Fruit fly (Drosophila melanogaster) whole organism, embryonic: ENCODE results near the gene CG7071.
A peak's percentile ranks its signal among the peaks of the same experiment; 100 is the strongest.

Experiments
- Atf6 ChIP-seq: fragments of 200-800 bp; sonication (Bioruptor generic); IDR thresholded peaks from 2 replicates; pipeline ENCODE4 v1.3.6; 2022; ENCODE audit warnings: missing biosample characterization, missing genetic modification characterization
- Awh ChIP-seq: fragments of 200-800 bp; sonication (Bioruptor generic); IDR thresholded peaks from 2 replicates; pipeline ENCODE4, ENCODE4 v1.3.6; 2022; ENCODE audit warnings: missing biosample characterization, missing genetic modification characterization
- Bdp1 ChIP-seq: fragments of 200-800 bp; sonication (Bioruptor generic); optimal IDR thresholded peaks from 3 replicates; lab custom pipeline; 2016; ENCODE audit warnings: missing biosample characterization, missing genetic modification characterization
- CG10979 ChIP-seq: fragments of 200-800 bp; sonication (Bioruptor generic); optimal IDR thresholded peaks from 2 replicates; lab custom pipeline; 2018; ENCODE audit warnings: missing biosample characterization, mild to moderate bottlenecking, missing genetic modification characterization, moderate library complexity
- CG11398 ChIP-seq: fragments of 200-800 bp; sonication (Bioruptor generic); optimal IDR thresholded peaks from 2 replicates; lab custom pipeline; 2016; ENCODE audit warnings: missing biosample characterization, missing genetic modification characterization
- CG11504 ChIP-seq: fragments of 200-800 bp; sonication (Bioruptor generic); optimal IDR thresholded peaks from 3 replicates; lab custom pipeline; 2019; ENCODE audit warnings: missing biosample characterization, mild to moderate bottlenecking, missing genetic modification characterization, moderate library complexity
- CG12942 ChIP-seq: fragments of 200-800 bp; sonication (Bioruptor generic); optimal IDR thresholded peaks from 3 replicates; lab custom pipeline; 2016; ENCODE audit warnings: missing biosample characterization, missing genetic modification characterization
- CG14014 ChIP-seq: fragments of 200-800 bp; sonication (Bioruptor generic); IDR thresholded peaks from 2 replicates; pipeline ENCODE4 v1.3.6; 2022; ENCODE audit warnings: missing biosample characterization, missing genetic modification characterization
- CG15514 ChIP-seq: fragments of 200-800 bp; sonication (Bioruptor generic); optimal IDR thresholded peaks from 3 replicates; lab custom pipeline; 2017; ENCODE audit warnings: missing biosample characterization, missing genetic modification characterization, mild to moderate bottlenecking, moderate library complexity, missing genetic modification reagents
- CG18262 ChIP-seq: fragments of 200-800 bp; optimal IDR thresholded peaks from 3 replicates; lab custom pipeline; 2019; ENCODE audit warnings: missing biosample characterization, mild to moderate bottlenecking, missing genetic modification characterization, moderate library complexity
- CG2116 ChIP-seq: fragments of 200-800 bp; sonication (Bioruptor generic); optimal IDR thresholded peaks from 3 replicates; lab custom pipeline; 2018; ENCODE audit warnings: missing biosample characterization, mild to moderate bottlenecking, missing genetic modification characterization
- CG4282 ChIP-seq: fragments of 200-800 bp; sonication (Bioruptor generic); optimal IDR thresholded peaks from 2 replicates; lab custom pipeline; 2016; ENCODE audit warnings: missing biosample characterization, missing genetic modification characterization
- CG4328 ChIP-seq: fragments of 200-800 bp; sonication (Bioruptor generic); optimal IDR thresholded peaks from 3 replicates; lab custom pipeline; 2017; ENCODE audit warnings: missing biosample characterization, missing genetic modification reagents, missing genetic modification characterization
- CG4360 ChIP-seq: fragments of 200-800 bp; sonication (Bioruptor generic); IDR thresholded peaks from 2 replicates; pipeline ENCODE4 v1.3.6; 2022; ENCODE audit warnings: missing biosample characterization, missing genetic modification characterization
- CG4424 ChIP-seq: fragments of 200-800 bp; sonication (Bioruptor generic); optimal IDR thresholded peaks from 3 replicates; lab custom pipeline; 2016; ENCODE audit warnings: missing biosample characterization, missing genetic modification characterization
- CG4854 ChIP-seq: fragments of 200-800 bp; sonication (Bioruptor generic); optimal IDR thresholded peaks from 2 replicates; lab custom pipeline; 2016; ENCODE audit warnings: missing biosample characterization, missing genetic modification characterization, inconsistent platforms
- CG6272 ChIP-seq: fragments of 200-800 bp; sonication (Bioruptor generic); IDR thresholded peaks from 2 replicates; pipeline ENCODE4 v1.3.6; 2022; ENCODE audit warnings: missing biosample characterization, missing genetic modification characterization
- CG6654 ChIP-seq: fragments of 200-800 bp; sonication (Bioruptor generic); optimal IDR thresholded peaks from 2 replicates; lab custom pipeline; 2017; ENCODE audit warnings: missing biosample characterization, mild to moderate bottlenecking, missing genetic modification characterization
- CG8290 ChIP-seq, 3 experiments: fragments of 200-800 bp; sonication (Bioruptor generic); optimal IDR thresholded peaks; 2 replicates each; lab custom pipeline; 2016 to 2019; ENCODE audit warnings: missing biosample characterization in 3 of 3, missing genetic modification characterization in 3 of 3, mild to moderate bottlenecking in 2 of 3, moderate library complexity in 1 of 3
- CG8765 ChIP-seq: fragments of 200-800 bp; sonication (Bioruptor generic); IDR thresholded peaks from 2 replicates; pipeline ENCODE4 v1.3.6; 2022; ENCODE audit warnings: missing biosample characterization, missing genetic modification characterization
- CG9215 ChIP-seq: fragments of 200-800 bp; sonication (Bioruptor generic); IDR thresholded peaks from 2 replicates; pipeline ENCODE4 v1.3.6; 2022; ENCODE audit warnings: missing biosample characterization, missing genetic modification characterization
- CTCF ChIP-seq: fragments of 200-800 bp; sonication (Bioruptor generic); optimal IDR thresholded peaks from 2 replicates; lab custom pipeline; 2017; ENCODE audit warnings: missing biosample characterization, mild to moderate bottlenecking, missing genetic modification characterization, moderate library complexity
- Dad ChIP-seq: fragments of 200-800 bp; sonication (Bioruptor generic); optimal IDR thresholded peaks from 3 replicates; lab custom pipeline; 2016; ENCODE audit warnings: missing biosample characterization, missing genetic modification characterization
- Dip3 ChIP-seq: fragments of 200-800 bp; sonication (Bioruptor generic); optimal IDR thresholded peaks from 3 replicates; lab custom pipeline; 2016; ENCODE audit warnings: missing biosample characterization, missing genetic modification characterization
- Dll ChIP-seq: fragments of 200-800 bp; sonication (Bioruptor generic); IDR thresholded peaks from 4 replicates; pipeline ENCODE4 v1.3.6; 2022; ENCODE audit warnings: missing biosample characterization, missing genetic modification characterization; ENCODE audit not compliant: partially characterized antibody
- Doc2 ChIP-seq: fragments of 200-800 bp; sonication (Bioruptor generic); IDR thresholded peaks from 2 replicates; pipeline ENCODE4 v1.3.6; 2022; ENCODE audit warnings: missing biosample characterization, missing genetic modification characterization
- MESR4 ChIP-seq: fragments of 200-800 bp; sonication (Bioruptor generic); optimal IDR thresholded peaks from 2 replicates; lab custom pipeline; 2018; ENCODE audit warnings: missing biosample characterization, mild to moderate bottlenecking, missing genetic modification characterization, moderate library complexity
- Mes4 ChIP-seq: fragments of 200-800 bp; sonication (Bioruptor generic); optimal IDR thresholded peaks from 2 replicates; lab custom pipeline; 2016; ENCODE audit warnings: missing biosample characterization, missing genetic modification characterization
- NK7.1 ChIP-seq: fragments of 200-800 bp; sonication (Bioruptor generic); optimal IDR thresholded peaks from 3 replicates; lab custom pipeline; 2016; ENCODE audit warnings: missing biosample characterization, missing genetic modification characterization
- Oli ChIP-seq: fragments of 200-800 bp; sonication (Bioruptor generic); optimal IDR thresholded peaks from 2 replicates; lab custom pipeline; 2018; ENCODE audit warnings: missing biosample characterization, mild to moderate bottlenecking, missing genetic modification characterization, moderate library complexity
- Spps ChIP-seq: fragments of 200-800 bp; sonication (Bioruptor generic); optimal IDR thresholded peaks from 2 replicates; lab custom pipeline; 2018; ENCODE audit warnings: missing biosample characterization, mild to moderate bottlenecking, missing genetic modification characterization
- Vsx1 ChIP-seq: fragments of 200-800 bp; sonication (Bioruptor generic); optimal IDR thresholded peaks from 2 replicates; lab custom pipeline; 2017; ENCODE audit warnings: missing biosample characterization, mild to moderate bottlenecking, missing genetic modification characterization, missing genetic modification reagents
- cato ChIP-seq: fragments of 200-800 bp; sonication (Bioruptor generic); optimal IDR thresholded peaks from 2 replicates; lab custom pipeline; 2016; ENCODE audit warnings: missing biosample characterization, missing genetic modification characterization, borderline replicate concordance
- chm ChIP-seq: fragments of 200-800 bp; sonication (Bioruptor generic); IDR thresholded peaks from 2 replicates; pipeline ENCODE4 v1.3.6; 2022; ENCODE audit warnings: missing biosample characterization, missing genetic modification characterization
- dpn ChIP-seq, 2 experiments: fragments of 200-800 bp; sonication (Bioruptor generic); optimal IDR thresholded peaks; 3 replicates each; lab custom pipeline; 2016; ENCODE audit warnings: missing biosample characterization in 2 of 2, missing genetic modification characterization in 2 of 2
- gcm ChIP-seq: fragments of 200-800 bp; sonication (Bioruptor generic); optimal IDR thresholded peaks from 2 replicates; lab custom pipeline; 2019; ENCODE audit warnings: missing biosample characterization, mild to moderate bottlenecking, missing genetic modification characterization, moderate library complexity
- gsb-n ChIP-seq: fragments of 200-800 bp; sonication (Bioruptor generic); optimal IDR thresholded peaks from 3 replicates; lab custom pipeline; 2018; ENCODE audit warnings: missing biosample characterization, mild to moderate bottlenecking, missing genetic modification characterization
- hb ChIP-seq: fragments of 200-800 bp; sonication (Bioruptor generic); IDR thresholded peaks from 3 replicates; pipeline ENCODE4 v1.3.6; 2022; ENCODE audit warnings: missing biosample characterization, missing genetic modification characterization; ENCODE audit not compliant: partially characterized antibody
- hkb ChIP-seq, 2 experiments: fragments of 200-800 bp in 1 of 2; fragments of >200 bp in 1 of 2; sonication (Bioruptor generic) in 1 of 2; IDR thresholded peaks in 1 of 2; optimal IDR thresholded peaks in 1 of 2; 2 replicates each; pipeline versions ENCODE4 v1.3.6 to Lab custom; 2017 to 2022; ENCODE audit warnings: missing biosample characterization in 1 of 2, missing genetic modification characterization in 1 of 2
- jigr1 ChIP-seq: fragments of 200-800 bp; sonication (Bioruptor generic); IDR thresholded peaks from 3 replicates; pipeline ENCODE4 v1.3.6; 2022; ENCODE audit warnings: missing biosample characterization, missing genetic modification characterization
- kay ChIP-seq: fragments of 200-800 bp; sonication (Bioruptor generic); optimal IDR thresholded peaks from 2 replicates; lab custom pipeline; 2016; ENCODE audit warnings: missing biosample characterization, missing genetic modification characterization
- peb ChIP-seq: fragments of 200-800 bp; sonication (Bioruptor generic); IDR thresholded peaks from 2 replicates; pipeline ENCODE4 v1.3.6; 2022; ENCODE audit warnings: missing biosample characterization, missing genetic modification characterization
- pnt ChIP-seq: fragments of 200-800 bp; sonication (Bioruptor generic); optimal IDR thresholded peaks from 3 replicates; lab custom pipeline; 2016; ENCODE audit warnings: missing biosample characterization, missing genetic modification characterization
- sisA ChIP-seq: fragments of 200-800 bp; sonication (Bioruptor generic); IDR thresholded peaks from 2 replicates; pipeline ENCODE4 v1.3.6; 2022; ENCODE audit warnings: missing biosample characterization, missing genetic modification characterization
- slp2 ChIP-seq: fragments of 200-800 bp; sonication (Bioruptor generic); optimal IDR thresholded peaks from 2 replicates; lab custom pipeline; 2016; ENCODE audit warnings: missing biosample characterization, missing genetic modification characterization
- so ChIP-seq: fragments of 200-800 bp; sonication (Bioruptor generic); IDR thresholded peaks from 3 replicates; pipeline ENCODE4 v1.3.6; 2022; ENCODE audit warnings: missing biosample characterization, missing genetic modification characterization
- tup ChIP-seq: fragments of 200-800 bp; sonication (Bioruptor generic); optimal IDR thresholded peaks from 2 replicates; lab custom pipeline; 2016; ENCODE audit warnings: missing biosample characterization, mild to moderate bottlenecking, missing genetic modification characterization, moderate library complexity
- zen ChIP-seq: fragments of 200-800 bp; sonication (Bioruptor generic); optimal IDR thresholded peaks from 3 replicates; lab custom pipeline; 2018; ENCODE audit warnings: missing biosample characterization, mild to moderate bottlenecking, missing genetic modification characterization, moderate library complexity
- zfh1 ChIP-seq: fragments of 200-800 bp; sonication (Bioruptor generic); IDR thresholded peaks from 3 replicates; pipeline ENCODE4 v1.3.6; 2022; ENCODE audit warnings: missing biosample characterization, missing genetic modification characterization

CG7071 gene

DNA sequence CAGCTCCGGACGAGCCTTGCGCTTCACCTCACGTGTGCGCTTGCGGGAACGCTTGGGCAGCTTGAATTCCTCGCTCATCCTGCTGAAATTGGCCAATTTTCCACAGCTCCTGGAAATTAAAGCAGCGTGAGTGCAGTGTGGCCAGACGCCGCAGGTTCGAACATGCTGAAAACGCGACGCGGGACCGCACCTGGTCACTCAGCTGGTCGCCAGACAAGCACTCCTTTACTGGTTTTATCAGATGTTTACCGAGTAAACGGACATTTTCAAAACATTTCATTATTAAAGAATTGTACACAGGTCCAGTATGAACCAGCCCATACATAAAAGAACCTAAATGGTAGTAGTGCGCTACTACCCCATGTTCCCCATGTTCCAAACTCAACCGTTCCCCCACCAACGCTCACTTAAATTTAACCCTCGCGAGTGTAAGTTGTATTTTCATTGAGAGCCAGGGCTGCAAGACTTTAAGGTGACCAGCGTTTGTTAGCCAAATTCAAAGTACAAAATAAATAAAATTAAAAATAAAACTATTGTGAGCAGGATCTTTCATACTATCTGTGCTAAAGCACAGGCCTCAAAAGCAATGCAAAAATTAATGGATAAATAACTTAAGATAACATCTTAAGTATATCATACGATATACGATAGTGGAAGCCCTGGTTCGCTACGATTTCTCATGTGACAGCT, at the start of gene CG7071, which contains the start of the genes JMJD6 and Muted (continued):
- peak; percentile 55; the same call in 1 of the 2 replicates for TF ChIP-seq CG4360 (GFP tag; lab: Robert Waterston, UW)
- TF ChIP-seq slp2 (GFP tag; lab: Kevin White, UChicago) = peak; percentile 82
- peak; percentile 92 for TF ChIP-seq CG9215 (GFP tag; lab: Robert Waterston, UW)
- peak; percentile 89 for TF ChIP-seq CG6272
- peak; percentile 94 for TF ChIP-seq CG4424
- peak; percentile 74; the same call in 2 of the 3 replicates for TF ChIP-seq hb (GFP tag; lab: Robert Waterston, UW)
- TF ChIP-seq Doc2 = peak; percentile 18; the same call in 1 of the 2 replicates
- peak; percentile 92 for TF ChIP-seq CG4854
- TF ChIP-seq CG11398 (GFP tag; lab: Kevin White, UChicago) = peak; percentile 78
- TF ChIP-seq sisA (GFP tag; lab: Robert Waterston, UW) = peak; percentile 93
- peak; percentile 76 for TF ChIP-seq CG18262 (tag; lab: Kevin White, UChicago)
- TF ChIP-seq pnt (GFP tag; lab: Kevin White, UChicago) = peak; percentile 89
- TF ChIP-seq Oli (tag; lab: Kevin White, UChicago) = peak; percentile 82
- peak; percentile 87 for TF ChIP-seq CG2116 (GFP tag; lab: Kevin White, UChicago)
- peak; percentile 88 to 94 for TF ChIP-seq dpn (GFP tag; optimal IDR thresholded peaks at IDR 0.05; lab: Kevin White, UChicago)
- TF ChIP-seq hkb (optimal IDR thresholded peaks at IDR 0.05; lab: Kevin White, UChicago) = peak; percentile 58
- TF ChIP-seq hkb (GFP tag; IDR thresholded peaks at IDR 0.05; lab: Robert Waterston, UW) = peak; percentile 90
- TF ChIP-seq zfh1 (GFP tag; lab: Robert Waterston, UW) = peak; percentile 95
- no peak for TF ChIP-seq NK7.1
- TF ChIP-seq so = peak; percentile 90
- TF ChIP-seq Vsx1 = peak; percentile 79
- peak; percentile 80; the same call in 1 of the 2 replicates for TF ChIP-seq chm (GFP tag; lab: Robert Waterston, UW)
- peak; percentile 85 for TF ChIP-seq Awh (GFP tag; lab: Robert Waterston, UW)
- peak; percentile 91 for TF ChIP-seq Dip3 (GFP tag; lab: Kevin White, UChicago)
- TF ChIP-seq CG12942 = peak; percentile 89
- TF ChIP-seq CG4282 = peak; percentile 88
- peak; percentile 75 for TF ChIP-seq kay (GFP tag; lab: Kevin White, UChicago)
- peak; percentile 88 for TF ChIP-seq gcm (GFP tag; lab: Kevin White, UChicago)
- TF ChIP-seq Spps (tag; lab: Kevin White, UChicago) = peak; percentile 79
- TF ChIP-seq CTCF (GFP tag; lab: Kevin White, UChicago) = peak; percentile 18
- TF ChIP-seq CG6654 (GFP tag; lab: Kevin White, UChicago) = peak; percentile 64
- TF ChIP-seq tup = peak; percentile 86
- TF ChIP-seq CG4328 = peak; percentile 93
- TF ChIP-seq Dll (GFP tag; lab: Robert Waterston, UW) = peak; percentile 95
- TF ChIP-seq Bdp1 = peak; percentile 84
- peak; percentile 73 for TF ChIP-seq gsb-n (tag; lab: Kevin White, UChicago)
- TF ChIP-seq jigr1 (GFP tag; lab: Robert Waterston, UW) = peak; percentile 79
- TF ChIP-seq zen (tag; lab: Kevin White, UChicago) = peak; percentile 88
- no peak for TF ChIP-seq peb (GFP tag; lab: Robert Waterston, UW)
- peak; percentile 92 for TF ChIP-seq CG15514 (GFP tag; lab: Kevin White, UChicago)
- TF ChIP-seq cato (GFP tag; lab: Kevin White, UChicago) = peak; percentile 87
- TF ChIP-seq CG8290 (GFP tag; optimal IDR thresholded peaks at IDR 0.05; lab: Kevin White, UChicago) = peak; percentile 35
- TF ChIP-seq CG8290 (tag; optimal IDR thresholded peaks at IDR 0.05; lab: Kevin White, UChicago) = peak; percentile 37 to 76
- TF ChIP-seq MESR4 (GFP tag; lab: Kevin White, UChicago) = peak; percentile 76
- TF ChIP-seq Mes4 (GFP tag; lab: Kevin White, UChicago) = peak; percentile 81
- peak; percentile 84 for TF ChIP-seq CG10979 (tag; lab: Kevin White, UChicago)
- TF ChIP-seq CG8765 (GFP tag; lab: Robert Waterston, UW) = peak; percentile 90
- peak; percentile 86 for TF ChIP-seq CG11504 (tag; lab: Kevin White, UChicago)
- peak; percentile 90 for TF ChIP-seq Atf6 (GFP tag; lab: Robert Waterston, UW)
- TF ChIP-seq Dad (GFP tag; lab: Kevin White, UChicago) = peak; percentile 74
- TF ChIP-seq CG14014 (GFP tag; lab: Robert Waterston, UW) = peak; percentile 92
